Worm (Caenorhabditis elegans): Measurements from ENCODE around the gene K07F5.6.

Gene K07F5.6

DNA sequence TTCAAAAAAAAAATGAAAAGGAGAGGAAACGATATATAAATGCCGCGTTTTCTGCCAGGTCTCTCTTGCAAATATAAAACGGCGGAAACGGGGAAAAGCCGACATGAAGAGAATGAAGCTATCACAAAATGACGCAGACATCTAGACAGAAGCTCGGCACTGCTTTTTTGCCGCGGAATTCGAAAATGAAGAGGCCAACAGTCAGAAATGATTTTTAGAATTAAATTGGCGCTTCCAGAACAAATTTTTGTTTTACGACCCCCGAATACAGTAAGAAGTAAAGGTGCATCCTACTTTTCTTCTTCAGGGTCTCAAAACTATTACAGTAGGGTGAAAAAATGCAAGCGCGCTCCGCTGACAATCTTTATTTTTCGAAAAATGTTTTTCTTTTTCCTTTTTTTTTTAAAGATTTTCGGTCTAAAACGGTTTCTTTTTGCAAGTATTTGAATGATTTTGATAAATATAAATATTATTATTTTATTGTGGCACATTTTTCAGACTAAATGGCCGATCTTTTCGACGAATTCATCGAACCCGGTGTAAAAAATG is 21.2 kb downstream of the K07F5.6 start, which contains the start of gene mtr-4:
Gene mtr-4 (plus strand): TSS at position 499 of the 549 bp plus-strand sequence.
- peak; percentile 8 for TF ChIP-seq snpc-1.3 (tag; optimal IDR thresholded peaks at IDR 0.05; ENCODE audit: insufficient read depth)
- TF ChIP-seq F57A8.1 (GFP tag; optimal IDR thresholded peaks at IDR 0.05) = no peak
- TF ChIP-seq ets-4 (GFP tag; optimal IDR thresholded peaks at IDR 0.05) = no peak
- TF ChIP-seq mel-28 (tag; optimal IDR thresholded peaks at IDR 0.05; ENCODE audit: borderline replicate concordance) = no peak
- TF ChIP-seq snpc-1.1 (tag; optimal IDR thresholded peaks at IDR 0.05; ENCODE audit: insufficient read depth) = no peak
- no peak for TF ChIP-seq unc-62 (GFP tag; optimal IDR thresholded peaks at IDR 0.05)
- TF ChIP-seq dox-1 (GFP tag; IDR thresholded peaks at IDR 0.05) = peak; percentile 77; the same call in 1 of the 2 replicates
- no peak for TF ChIP-seq sptf-2 (GFP tag; optimal IDR thresholded peaks at IDR 0.05)
- peak; percentile 90 for TF ChIP-seq madf-8 (GFP tag; conservative IDR thresholded peaks at IDR 0.05)
- no peak for TF ChIP-seq nfya-1 (tag; optimal IDR thresholded peaks at IDR 0.05; ENCODE audit: borderline replicate concordance, insufficient read depth)
- no peak for TF ChIP-seq lin-26 (GFP tag; IDR thresholded peaks at IDR 0.05)
- no peak for TF ChIP-seq B0035.1 (tag; optimal IDR thresholded peaks at IDR 0.05)
- TF ChIP-seq ceh-79 (tag; optimal IDR thresholded peaks at IDR 0.05) = no peak
- peak; percentile 71 for TF ChIP-seq attf-5 (GFP tag; optimal IDR thresholded peaks at IDR 0.05)
- TF ChIP-seq die-1 (tag; optimal IDR thresholded peaks at IDR 0.05) = no peak
- TF ChIP-seq sdz-38 (tag; optimal IDR thresholded peaks at IDR 0.05) = no peak
- TF ChIP-seq gei-17 (GFP tag; optimal IDR thresholded peaks at IDR 0.05) = no peak
- 0 out of 2 replicates have a peak, but pooled peaks have one; percentile 34 for TF ChIP-seq B0336.3 (GFP tag; IDR thresholded peaks at IDR 0.05)
- peak; percentile 23; the same call in 1 of the 2 replicates for TF ChIP-seq C17E4.6 (GFP tag; IDR thresholded peaks at IDR 0.05)
- peak; percentile 47 for TF ChIP-seq F49E8.2 (tag; optimal IDR thresholded peaks at IDR 0.05; ENCODE audit: insufficient read depth)
- TF ChIP-seq pbrm-1 (GFP tag; IDR thresholded peaks at IDR 0.05) = peak; percentile 53; the same call in 1 of the 2 replicates
- no peak for TF ChIP-seq nhr-27 (tag; optimal IDR thresholded peaks at IDR 0.05)
- TF ChIP-seq mcd-1 (GFP tag; IDR thresholded peaks at IDR 0.05) = peak; percentile 91
- TF ChIP-seq cebp-1 (GFP tag; IDR thresholded peaks at IDR 0.05) = no peak
- TF ChIP-seq cebp-1 (tag; optimal IDR thresholded peaks at IDR 0.05) = no peak
- TF ChIP-seq rcor-1 (GFP tag; IDR thresholded peaks at IDR 0.05) = peak; percentile 69
- TF ChIP-seq ztf-22 (GFP tag; optimal IDR thresholded peaks at IDR 0.05) = no peak
- TF ChIP-seq T07F8.4 (tag; optimal IDR thresholded peaks at IDR 0.05) = no peak
- no peak for TF ChIP-seq C06A6.2 (GFP tag; conservative IDR thresholded peaks at IDR 0.05)
- TF ChIP-seq lin-54 (GFP tag; optimal IDR thresholded peaks at IDR 0.05) = peak; percentile 62
- peak; percentile 30 for TF ChIP-seq tbp1 (GFP tag; optimal IDR thresholded peaks at IDR 0.05)
- no peak for TF ChIP-seq hlh-26 (GFP tag; conservative IDR thresholded peaks at IDR 0.05)
- peak; percentile 40 for TF ChIP-seq attf-3 (GFP tag; conservative IDR thresholded peaks at IDR 0.05)
- no peak for TF ChIP-seq zim-3 (tag; optimal IDR thresholded peaks at IDR 0.05)
- TF ChIP-seq K11D2.4 (GFP tag; IDR thresholded peaks at IDR 0.05) = no peak
- no peak for TF ChIP-seq F39B2.1 (GFP tag; IDR thresholded peaks at IDR 0.05)
- TF ChIP-seq F57C9.4 (tag; optimal IDR thresholded peaks at IDR 0.05) = no peak
- TF ChIP-seq F52B5.7 (tag; optimal IDR thresholded peaks at IDR 0.05) = no peak
- TF ChIP-seq sea-2 (GFP tag; IDR thresholded peaks at IDR 0.05) = no peak
- no peak for TF ChIP-seq lsy-27 (tag; optimal IDR thresholded peaks at IDR 0.05; ENCODE audit: borderline replicate concordance, insufficient read depth)
- TF ChIP-seq ceh-100 (GFP tag; IDR thresholded peaks at IDR 0.05) = peak; percentile 43
- no peak for TF ChIP-seq bed-2 (GFP tag; IDR thresholded peaks at IDR 0.05)
- no peak for TF ChIP-seq lir-1 (GFP tag; conservative IDR thresholded peaks at IDR 0.05)
- no peak for TF ChIP-seq B0261.1 (tag; optimal IDR thresholded peaks at IDR 0.05)
- no peak for TF ChIP-seq lag-1 (GFP tag; IDR thresholded peaks at IDR 0.05)
- no peak for TF ChIP-seq unc-130 (GFP tag; optimal IDR thresholded peaks at IDR 0.05)
- TF ChIP-seq F10E7.11 (tag; optimal IDR thresholded peaks at IDR 0.05) = no peak
- no peak for TF ChIP-seq ceh-40 (GFP tag; IDR thresholded peaks at IDR 0.05)

Measured in whole organism, young adult.